Worm (Caenorhabditis elegans) whole organism, L2 larva: ENCODE data around the gene gtap-1.

Experiments used
- C34F6.9 ChIP-seq: fragments of 150-350 bp; optimal IDR thresholded peaks from 2 replicates; lab custom pipeline; 2014; ENCODE audit warnings: missing biosample characterization, missing genetic modification characterization
- R02D3.7 ChIP-seq: fragments of 150-350 bp; optimal IDR thresholded peaks from 2 replicates; lab custom pipeline; 2014; ENCODE audit warnings: missing biosample characterization, missing genetic modification characterization
- Y55F3AM.14 ChIP-seq: fragments of 200-800 bp; sonication (Bioruptor generic); optimal IDR thresholded peaks from 2 replicates; lab custom pipeline; 2018; ENCODE audit warnings: mild to moderate bottlenecking, missing genetic modification characterization, missing compliant biosample characterization
- ZK546.5 ChIP-seq: sonication (generic microtip); optimal IDR thresholded peaks from 2 replicates; lab custom pipeline; 2017; ENCODE audit warnings: missing biosample characterization, missing genetic modification characterization
- alr-1 ChIP-seq: fragments of 150-350 bp; optimal IDR thresholded peaks from 2 replicates; lab custom pipeline; 2014; ENCODE audit warnings: missing biosample characterization, missing genetic modification characterization
- aly-2 ChIP-seq: fragments of 150-350 bp; optimal IDR thresholded peaks from 2 replicates; lab custom pipeline; 2014; ENCODE audit warnings: missing biosample characterization, missing genetic modification characterization
- ama-1 ChIP-seq: fragments of 150-350 bp; optimal IDR thresholded peaks from 2 replicates; lab custom pipeline; 2018; ENCODE audit warnings: inconsistent platforms
- blmp-1 ChIP-seq: sonication (generic microtip); optimal IDR thresholded peaks from 2 replicates; lab custom pipeline; 2017; ENCODE audit warnings: missing genetic modification characterization, mild to moderate bottlenecking, missing compliant biosample characterization, antibody characterized with exemption, moderate library complexity; ENCODE audit not compliant: insufficient read depth
- ceh-16 ChIP-seq: fragments of 150-350 bp; optimal IDR thresholded peaks from 2 replicates; lab custom pipeline; 2014; ENCODE audit warnings: missing biosample characterization, missing genetic modification characterization
- ceh-82 ChIP-seq: fragments of 150-350 bp; optimal IDR thresholded peaks from 2 replicates; lab custom pipeline; 2014; ENCODE audit warnings: missing biosample characterization, missing genetic modification characterization
- crh-2 ChIP-seq: sonication (generic microtip); optimal IDR thresholded peaks from 2 replicates; lab custom pipeline; 2017; ENCODE audit warnings: missing biosample characterization, missing genetic modification characterization
- dmd-4 ChIP-seq: sonication (generic microtip); optimal IDR thresholded peaks from 2 replicates; lab custom pipeline; 2017; ENCODE audit warnings: missing biosample characterization, missing genetic modification characterization
- egl-27 ChIP-seq: sonication (generic microtip); optimal IDR thresholded peaks from 3 replicates; lab custom pipeline; 2017; ENCODE audit warnings: missing biosample characterization, missing genetic modification reagents, missing genetic modification characterization
- elt-1 ChIP-seq: fragments of 150-350 bp; optimal IDR thresholded peaks from 2 replicates; lab custom pipeline; 2014; ENCODE audit warnings: missing biosample characterization, missing genetic modification characterization
- elt-3 ChIP-seq: sonication (generic microtip); optimal IDR thresholded peaks from 2 replicates; lab custom pipeline; 2017; ENCODE audit warnings: missing biosample characterization, missing genetic modification characterization
- fos-1 ChIP-seq: fragments of 150-350 bp; optimal IDR thresholded peaks from 2 replicates; lab custom pipeline; 2014; ENCODE audit warnings: missing biosample characterization, missing genetic modification characterization
- gmeb-1 ChIP-seq: fragments of 150-350 bp; optimal IDR thresholded peaks from 2 replicates; lab custom pipeline; 2014; ENCODE audit warnings: missing biosample characterization, missing genetic modification characterization
- lin-11 ChIP-seq: fragments of 150-350 bp; sonication (generic microtip); optimal IDR thresholded peaks from 2 replicates; lab custom pipeline; 2014; ENCODE audit warnings: missing biosample characterization, missing genetic modification characterization, inconsistent platforms, mixed read lengths
- lin-13 ChIP-seq: fragments of 150-350 bp; optimal IDR thresholded peaks from 2 replicates; lab custom pipeline; 2014; ENCODE audit warnings: missing biosample characterization, missing genetic modification reagents, missing genetic modification characterization
- lsy-2 ChIP-seq, 2 experiments: fragments of 150-350 bp in 1 of 2; sonication (generic microtip) in 1 of 2; optimal IDR thresholded peaks; 2 replicates each; lab custom pipeline; 2014 to 2017; ENCODE audit warnings: missing biosample characterization in 2 of 2, missing genetic modification characterization in 2 of 2
- mab-5 ChIP-seq: fragments of 150-350 bp; optimal IDR thresholded peaks from 2 replicates; lab custom pipeline; 2014; ENCODE audit warnings: missing biosample characterization, missing genetic modification characterization
- mbf-1 ChIP-seq: sonication (generic microtip); optimal IDR thresholded peaks from 2 replicates; lab custom pipeline; 2017; ENCODE audit warnings: missing biosample characterization, missing genetic modification characterization
- nhr-10 ChIP-seq: sonication (generic microtip); optimal IDR thresholded peaks from 2 replicates; lab custom pipeline; 2017; ENCODE audit warnings: missing biosample characterization, missing genetic modification characterization
- nhr-11 ChIP-seq: fragments of 150-350 bp; optimal IDR thresholded peaks from 2 replicates; lab custom pipeline; 2014; ENCODE audit warnings: missing biosample characterization, missing genetic modification characterization
- nhr-12 ChIP-seq: fragments of 150-350 bp; optimal IDR thresholded peaks from 2 replicates; lab custom pipeline; 2014; ENCODE audit warnings: missing biosample characterization, missing genetic modification characterization
- nhr-129 ChIP-seq: fragments of 150-350 bp; optimal IDR thresholded peaks from 2 replicates; lab custom pipeline; 2014; ENCODE audit warnings: missing biosample characterization, missing genetic modification characterization
- nhr-21 ChIP-seq: fragments of 150-350 bp; optimal IDR thresholded peaks from 2 replicates; lab custom pipeline; 2014; ENCODE audit warnings: missing biosample characterization, missing genetic modification characterization
- nhr-237 ChIP-seq: fragments of 150-350 bp; optimal IDR thresholded peaks from 2 replicates; lab custom pipeline; 2014; ENCODE audit warnings: missing biosample characterization, missing genetic modification characterization
- nhr-25 ChIP-seq: fragments of 150-350 bp; sonication (generic microtip); optimal IDR thresholded peaks from 3 replicates; lab custom pipeline; 2014; ENCODE audit warnings: missing biosample characterization, missing genetic modification characterization
- nhr-6 ChIP-seq: fragments of 150-350 bp; optimal IDR thresholded peaks from 2 replicates; lab custom pipeline; 2014; ENCODE audit warnings: missing biosample characterization, missing genetic modification characterization
- nhr-77 ChIP-seq: fragments of 150-350 bp; optimal IDR thresholded peaks from 2 replicates; lab custom pipeline; 2014; ENCODE audit warnings: missing biosample characterization, missing genetic modification characterization
- skn-1 ChIP-seq: sonication (generic microtip); optimal IDR thresholded peaks from 2 replicates; lab custom pipeline; 2017; ENCODE audit warnings: missing biosample characterization, missing genetic modification characterization
- sma-3 ChIP-seq: sonication (generic microtip); optimal IDR thresholded peaks from 2 replicates; lab custom pipeline; 2016; ENCODE audit warnings: missing genetic modification reagents, missing genetic modification characterization, missing compliant biosample characterization
- sma-9 ChIP-seq, 2 experiments: fragments of 150-350 bp in 1 of 2; sonication (generic microtip) in 1 of 2; optimal IDR thresholded peaks; 2 replicates each; lab custom pipeline; 2014 to 2016; ENCODE audit warnings: missing genetic modification characterization in 2 of 2, mild to moderate bottlenecking in 1 of 2, missing biosample characterization in 1 of 2, missing compliant biosample characterization in 1 of 2, missing genetic modification reagents in 1 of 2, moderate library complexity in 1 of 2
- snpc-4 ChIP-seq: fragments of 150-350 bp; optimal IDR thresholded peaks from 2 replicates; lab custom pipeline; 2014; ENCODE audit warnings: missing biosample characterization, missing genetic modification characterization
- unc-39 ChIP-seq: fragments of 150-350 bp; optimal IDR thresholded peaks from 2 replicates; lab custom pipeline; 2014; ENCODE audit warnings: missing biosample characterization, missing genetic modification characterization
- unc-62 ChIP-seq: fragments of 150-350 bp; optimal IDR thresholded peaks from 2 replicates; lab custom pipeline; 2014; ENCODE audit warnings: missing biosample characterization, missing genetic modification reagents, missing genetic modification characterization
- zag-1 ChIP-seq: fragments of 150-350 bp; optimal IDR thresholded peaks from 2 replicates; lab custom pipeline; 2014; ENCODE audit warnings: missing biosample characterization, missing genetic modification characterization
- ztf-1 ChIP-seq: fragments of 200-800 bp; sonication (Bioruptor generic); conservative IDR thresholded peaks from 2 replicates; pipeline ENCODE4 v1.3.6; 2022; ENCODE audit warnings: missing genetic modification characterization, missing compliant biosample characterization
- ztf-11 ChIP-seq: sonication (generic microtip); optimal IDR thresholded peaks from 2 replicates; lab custom pipeline; 2017; ENCODE audit warnings: missing biosample characterization, missing genetic modification characterization
- ztf-4 ChIP-seq: fragments of 150-350 bp; optimal IDR thresholded peaks from 2 replicates; lab custom pipeline; 2014; ENCODE audit warnings: missing biosample characterization, missing genetic modification characterization

Gene gtap-1

DNA sequence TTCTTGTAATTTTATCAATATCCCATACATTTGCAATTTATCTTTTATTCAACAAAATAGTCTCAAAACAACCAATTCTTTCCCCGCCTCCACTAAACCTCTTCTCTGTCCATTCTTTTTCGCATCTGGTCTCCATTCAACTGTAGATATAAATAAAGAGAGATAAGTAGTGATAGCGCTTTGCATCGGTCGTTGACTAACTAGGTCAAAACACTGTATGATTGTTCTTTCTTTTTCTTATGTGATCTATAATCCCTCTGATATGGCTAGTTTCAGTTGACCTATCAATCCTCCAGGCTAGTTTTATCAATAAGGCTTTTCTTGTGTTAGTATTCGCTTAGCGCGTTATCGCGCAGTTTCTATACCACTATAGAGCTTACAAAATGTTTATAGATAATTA lies 20.2 kb upstream of the gtap-1 start (continued):
- TF ChIP-seq nhr-25 (tag; lab: Kevin White, UChicago) (no peak), egl-27 (tag; lab: Kevin White, UChicago) (peak; percentile 30), lin-11 (no peak), lsy-2 (tag; optimal IDR thresholded peaks at IDR 0.05; lab: Kevin White, UChicago) (no peak), snpc-4 (tag; lab: Kevin White, UChicago) (no peak), dmd-4 (no peak), ztf-1 (no peak), sma-9 (GFP tag; optimal IDR thresholded peaks at IDR 0.05; lab: Kevin White, UChicago) (peak; percentile 18), sma-9 (tag; optimal IDR thresholded peaks at IDR 0.05; lab: Kevin White, UChicago) (no peak), zag-1 (tag; lab: Kevin White, UChicago) (no peak), nhr-6 (tag; lab: Kevin White, UChicago) (no peak), skn-1 (tag; lab: Kevin White, UChicago) (no peak), R02D3.7 (no peak), blmp-1 (peak; percentile 28), ceh-82 (tag; lab: Kevin White, UChicago) (no peak), fos-1 (tag; lab: Kevin White, UChicago) (no peak)

DNA sequence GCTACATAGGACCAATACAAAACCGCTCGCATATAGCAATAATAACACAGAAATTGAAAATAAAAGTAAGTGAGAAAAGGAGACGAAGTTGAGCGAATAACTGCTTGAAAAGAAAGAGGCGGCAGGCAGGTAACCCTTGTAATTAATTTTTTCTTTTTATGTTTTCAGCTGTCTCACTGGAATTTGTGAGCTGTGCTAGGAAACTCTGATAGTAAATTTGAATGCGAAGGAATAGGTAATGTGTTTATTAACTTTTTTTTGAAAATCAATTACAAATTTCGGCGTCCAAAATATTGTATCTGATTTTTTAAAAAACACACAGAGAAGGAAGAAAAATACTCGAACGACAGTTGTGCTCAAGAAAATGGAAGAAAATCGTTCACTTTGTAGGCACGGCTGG lies 19.0 kb upstream of the gtap-1 start, which contains the start of gene H41C03.2:
Gene H41C03.2, minus strand, starts transcription at position 101 of the 400 bp plus-strand sequence.
- TF ChIP-seq nhr-77 (tag; lab: Kevin White, UChicago), result no peak
- no peak for TF ChIP-seq nhr-21
- no peak for TF ChIP-seq unc-39 (tag; lab: Kevin White, UChicago)
- no peak for TF ChIP-seq zag-1 (tag; lab: Kevin White, UChicago)
- TF ChIP-seq dmd-4, result no peak
- no peak for TF ChIP-seq ceh-16 (tag; lab: Kevin White, UChicago)
- no peak for TF ChIP-seq R02D3.7
- TF ChIP-seq nhr-237 (tag; lab: Kevin White, UChicago), result no peak
- no peak for TF ChIP-seq mbf-1 (tag; lab: Kevin White, UChicago)
- no peak for TF ChIP-seq sma-9 (GFP tag; optimal IDR thresholded peaks at IDR 0.05; lab: Kevin White, UChicago)
- TF ChIP-seq sma-9 (tag; optimal IDR thresholded peaks at IDR 0.05; lab: Kevin White, UChicago), result no peak
- no peak for TF ChIP-seq lin-13
- no peak for TF ChIP-seq unc-62 (GFP tag; lab: Kevin White, UChicago)
- TF ChIP-seq nhr-129 (tag; lab: Kevin White, UChicago), result no peak
- TF ChIP-seq ztf-11 (tag; lab: Kevin White, UChicago), result no peak
- no peak for TF ChIP-seq lsy-2 (tag; optimal IDR thresholded peaks at IDR 0.05; lab: Kevin White, UChicago)
- TF ChIP-seq, all 48 proteins: peak for 0

DNA sequence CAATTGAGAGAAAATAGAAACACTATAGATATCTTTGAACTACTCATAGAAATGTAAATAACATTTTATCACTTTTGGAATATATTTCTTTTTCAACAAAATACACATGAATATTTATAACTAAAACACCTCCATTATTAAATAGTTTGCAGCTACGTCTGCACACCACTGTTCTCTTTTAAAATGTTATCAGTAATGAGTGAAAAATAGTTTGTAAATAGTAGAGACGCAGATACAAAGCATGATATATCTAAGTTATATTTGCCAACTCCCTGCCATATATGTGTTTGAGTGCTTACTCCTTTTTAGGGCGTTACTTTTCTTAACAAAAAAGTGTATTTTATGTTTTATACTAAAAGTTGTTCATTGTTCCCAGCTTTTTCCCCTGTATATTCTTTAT lies 13.1 kb upstream of the gtap-1 start:
- no peak for TF ChIP-seq nhr-25 (tag; lab: Kevin White, UChicago)
- no peak for TF ChIP-seq elt-1
- TF ChIP-seq ztf-4, result no peak
- peak; percentile 25 for TF ChIP-seq fos-1 (tag; lab: Kevin White, UChicago)
- no peak for TF ChIP-seq unc-39 (tag; lab: Kevin White, UChicago)

DNA sequence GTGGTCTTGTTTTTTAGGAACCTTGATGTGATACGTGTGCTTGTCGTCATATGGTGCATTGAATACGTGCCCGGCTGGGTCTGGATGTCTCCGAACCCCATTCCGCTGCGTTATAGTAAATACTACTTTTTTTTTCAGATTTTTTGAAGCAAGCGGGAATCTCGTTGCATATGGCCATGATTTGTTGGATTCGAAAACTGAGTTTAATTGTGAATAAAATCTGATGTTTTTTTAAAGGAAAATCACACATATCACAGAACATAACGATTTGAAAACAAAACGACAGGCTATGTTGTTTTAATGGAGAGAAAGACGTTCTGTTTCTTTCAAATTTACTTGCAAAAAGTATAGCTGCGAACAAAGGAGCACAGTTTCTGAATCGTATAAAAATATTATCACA lies 12.4 kb upstream of the gtap-1 start, which contains the start of the genes ZK1248.17 and H41C03.3:
Gene ZK1248.17, minus strand, starts transcription at position 101 of the 400 bp plus-strand sequence.
Gene H41C03.3, plus strand, starts transcription at position 337 of the 400 bp plus-strand sequence.
- TF ChIP-seq C34F6.9 (tag; lab: Kevin White, UChicago) (no peak), ZK546.5 (tag; lab: Kevin White, UChicago) (no peak), mbf-1 (tag; lab: Kevin White, UChicago) (no peak), unc-62 (GFP tag; lab: Kevin White, UChicago) (no peak), ceh-82 (tag; lab: Kevin White, UChicago) (no peak), alr-1 (tag; lab: Kevin White, UChicago) (no peak), dmd-4 (no peak), nhr-25 (tag; lab: Kevin White, UChicago) (no peak), snpc-4 (tag; lab: Kevin White, UChicago) (no peak), nhr-12 (no peak)
- TF ChIP-seq, all 48 proteins: peak for 0

DNA sequence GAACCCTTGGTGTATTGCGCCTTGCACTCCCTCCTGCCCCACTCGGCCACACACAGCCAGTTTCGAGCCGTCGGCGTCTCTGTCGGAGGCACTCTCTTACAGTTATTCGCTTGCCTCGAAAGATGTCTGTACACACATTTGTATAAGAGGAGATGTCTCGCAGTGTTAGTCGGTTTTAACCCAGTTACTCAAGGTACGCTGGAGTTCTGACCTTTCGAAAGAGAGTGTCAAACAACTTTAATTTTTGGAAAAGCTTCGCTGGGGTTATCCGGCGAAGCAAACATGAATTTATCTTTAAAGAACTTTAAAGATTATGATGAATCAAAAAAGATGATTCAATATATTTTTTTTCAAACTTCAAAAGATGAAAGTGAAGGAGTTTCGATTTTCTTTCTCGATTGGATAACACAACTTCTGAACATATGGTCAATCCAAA lies 11.7 kb upstream of the gtap-1 start:
- TF ChIP-seq crh-2 (tag; lab: Kevin White, UChicago) (peak; percentile 99), elt-3 (tag; lab: Kevin White, UChicago) (no peak), mab-5 (peak; percentile 98), ceh-82 (tag; lab: Kevin White, UChicago) (peak; percentile 90), blmp-1 (peak; percentile 82), aly-2 (tag; lab: Kevin White, UChicago) (peak; percentile 94), ztf-11 (tag; lab: Kevin White, UChicago) (peak; percentile 85), nhr-21 (peak; percentile 99), lin-13 (peak; percentile 98), unc-62 (GFP tag; lab: Kevin White, UChicago) (peak; percentile 83), nhr-10 (tag; lab: Kevin White, UChicago) (peak; percentile 97), sma-9 (GFP tag; optimal IDR thresholded peaks at IDR 0.05; lab: Kevin White, UChicago) (peak; percentile 98), sma-9 (tag; optimal IDR thresholded peaks at IDR 0.05; lab: Kevin White, UChicago) (peak; percentile 71), nhr-77 (tag; lab: Kevin White, UChicago) (peak; percentile 93), mbf-1 (tag; lab: Kevin White, UChicago) (peak; percentile 64), Y55F3AM.14 (GFP tag; lab: Kevin White, UChicago) (peak; percentile 97), egl-27 (tag; lab: Kevin White, UChicago) (peak; percentile 99), nhr-11 (tag; lab: Kevin White, UChicago) (peak; percentile 88), ama-1 (peak; percentile 100), skn-1 (tag; lab: Kevin White, UChicago) (peak; percentile 81), nhr-25 (tag; lab: Kevin White, UChicago) (peak; percentile 99), gmeb-1 (tag; lab: Kevin White, UChicago) (peak; percentile 95), elt-1 (peak; percentile 45), lin-11 (peak; percentile 99), sma-3 (peak; percentile 99), dmd-4 (peak; percentile 79)
